Worm (Caenorhabditis elegans): ENCODE measurements around the gene F35H12.5.

Gene F35H12.5

DNA sequence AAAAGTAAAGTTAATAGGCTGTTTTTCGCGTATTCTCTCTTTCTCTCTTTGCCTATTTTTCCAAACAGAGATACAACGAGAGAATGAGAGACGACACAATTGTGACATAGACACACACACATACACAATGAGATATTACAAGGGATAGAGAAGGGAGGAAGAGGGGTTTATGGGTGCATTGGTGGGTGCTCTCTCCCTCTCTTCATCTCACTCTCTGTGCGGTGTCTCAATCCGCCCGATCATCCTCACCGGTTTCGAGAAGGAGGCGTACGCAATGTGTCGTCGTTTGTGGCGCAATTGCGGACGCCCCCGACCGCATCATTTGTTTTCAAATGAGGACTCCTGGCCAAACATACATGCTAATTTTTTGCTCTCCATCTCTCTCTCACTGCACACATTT is 31.3 kb downstream of the F35H12.5 start:
- TF ChIP-seq fos-1 (tag; optimal IDR thresholded peaks at IDR 0.05) (peak; percentile 85), aha-1 (tag; optimal IDR thresholded peaks at IDR 0.05) (peak; percentile 23), irx-1 (tag; optimal IDR thresholded peaks at IDR 0.05) (peak; percentile 87), rnt-1 (tag; optimal IDR thresholded peaks at IDR 0.05) (peak; percentile 89), tbx-2 (tag; optimal IDR thresholded peaks at IDR 0.05) (peak; percentile 96), fkh-4 (tag; optimal IDR thresholded peaks at IDR 0.05; ENCODE audit: borderline replicate concordance) (peak; percentile 16), pag-3 (tag; optimal IDR thresholded peaks at IDR 0.05; ENCODE audit: borderline replicate concordance, insufficient read depth) (no peak), pqm-1 (tag; optimal IDR thresholded peaks at IDR 0.05) (no peak), unc-30 (tag; optimal IDR thresholded peaks at IDR 0.05) (peak; percentile 69), isw-1 (GFP tag; IDR thresholded peaks at IDR 0.05) (peak; percentile 75), alr-1 (tag; optimal IDR thresholded peaks at IDR 0.05; ENCODE audit: borderline replicate concordance) (no peak), snu-23 (GFP tag; optimal IDR thresholded peaks at IDR 0.05) (peak; percentile 97), C34B4.2 (tag; optimal IDR thresholded peaks at IDR 0.05) (no peak), efl-3 (GFP tag; optimal IDR thresholded peaks at IDR 0.05) (no peak), vab-15 (tag; optimal IDR thresholded peaks at IDR 0.05) (peak; percentile 31), hlh-17 (GFP tag; optimal IDR thresholded peaks at IDR 0.05; ENCODE audit: borderline replicate concordance) (no peak), snpc-4 (tag; optimal IDR thresholded peaks at IDR 0.05) (peak; percentile 67), mep-1 (tag; optimal IDR thresholded peaks at IDR 0.05) (peak; percentile 92), lin-15B (tag; optimal IDR thresholded peaks at IDR 0.05) (peak; percentile 14), nhr-12 (tag; optimal IDR thresholded peaks at IDR 0.05) (no peak), nhr-84 (tag; optimal IDR thresholded peaks at IDR 0.05) (no peak), swsn-7 (tag; optimal IDR thresholded peaks at IDR 0.05) (peak; percentile 95), nhr-237 (tag; optimal IDR thresholded peaks at IDR 0.05) (peak; percentile 79), F16B12.6 (tag; optimal IDR thresholded peaks at IDR 0.05) (peak; percentile 97), ceh-90 (tag; optimal IDR thresholded peaks at IDR 0.05) (no peak), ceh-82 (tag; optimal IDR thresholded peaks at IDR 0.05) (peak; percentile 85 to 96 (median 91)), lin-13 (GFP tag; optimal IDR thresholded peaks at IDR 0.05) (peak; percentile 84), hpl-2 (GFP tag; optimal IDR thresholded peaks at IDR 0.05) (no peak), ceh-8 (GFP tag; optimal IDR thresholded peaks at IDR 0.05) (peak; percentile 86), sup-37 (GFP tag; optimal IDR thresholded peaks at IDR 0.05) (peak; percentile 28), mab-9 (GFP tag; IDR thresholded peaks at IDR 0.05) (peak; percentile 81), ceh-88 (GFP tag; IDR thresholded peaks at IDR 0.05) (peak; percentile 43; the same call in 1 of the 2 replicates), lin-39 (tag; optimal IDR thresholded peaks at IDR 0.05) (peak; percentile 52), nhr-47 (tag; optimal IDR thresholded peaks at IDR 0.05) (peak; percentile 95), ztf-11 (tag; optimal IDR thresholded peaks at IDR 0.05) (peak in 1 of 2 experiments; percentile 73), unc-62 (GFP tag; optimal IDR thresholded peaks at IDR 0.05) (no peak), fkh-10 (GFP tag; optimal IDR thresholded peaks at IDR 0.05) (peak; percentile 92), ama-1 (optimal IDR thresholded peaks at IDR 0.05) (no peak), C04F5.9 (tag; optimal IDR thresholded peaks at IDR 0.05) (no peak), nhr-85 (tag) (peak; percentile 96), zip-4 (GFP tag; optimal IDR thresholded peaks at IDR 0.05) (peak; percentile 61), Y116A8C.19 (tag; optimal IDR thresholded peaks at IDR 0.05; ENCODE audit: borderline replicate concordance) (no peak), zag-1 (tag; optimal IDR thresholded peaks at IDR 0.05) (peak; percentile 99), aly-2 (tag; optimal IDR thresholded peaks at IDR 0.05) (peak; percentile 1), unc-130 (tag; optimal IDR thresholded peaks at IDR 0.05) (peak; percentile 77), ets-5 (GFP tag; IDR thresholded peaks at IDR 0.05) (no peak), blmp-1 (tag; optimal IDR thresholded peaks at IDR 0.05) (peak; percentile 74), nhr-90 (tag; optimal IDR thresholded peaks at IDR 0.05; ENCODE audit: poor library complexity) (peak; percentile 85), pax-3 (tag; optimal IDR thresholded peaks at IDR 0.05) (peak; percentile 64), dsc-1 (tag; optimal IDR thresholded peaks at IDR 0.05) (peak; percentile 92), nhr-19 (GFP tag; conservative IDR thresholded peaks at IDR 0.05) (peak; percentile 86), elt-3 (tag; optimal IDR thresholded peaks at IDR 0.05) (peak in 3 of 6 experiments; percentile 34 to 70 (median 61)), mef-2 (tag; optimal IDR thresholded peaks at IDR 0.05) (no peak)
